Worm (Caenorhabditis elegans): Measurements from ENCODE around the gene H03G16.5.

- TF ChIP-seq ama-1 (optimal IDR thresholded peaks at IDR 0.05) (no peak), dmd-8 (GFP tag; IDR thresholded peaks at IDR 0.05) (no peak), attf-4 (tag; optimal IDR thresholded peaks at IDR 0.05) (no peak), skn-1 (tag; optimal IDR thresholded peaks at IDR 0.05) (no peak), nhr-10 (tag; optimal IDR thresholded peaks at IDR 0.05) (no peak), ZK337.2 (GFP tag; IDR thresholded peaks at IDR 0.05) (no peak), nhr-102 (tag; optimal IDR thresholded peaks at IDR 0.05) (no peak), arid-1 (GFP tag; conservative IDR thresholded peaks at IDR 0.05) (no peak), mep-1 (tag; optimal IDR thresholded peaks at IDR 0.05) (no peak), lin-15B (tag; optimal IDR thresholded peaks at IDR 0.05) (no peak), daf-16 (GFP tag; optimal IDR thresholded peaks at IDR 0.05) (no peak), daf-16 (tag; optimal IDR thresholded peaks at IDR 0.05) (no peak)
These were observed 21.6 kb upstream of the H03G16.5 start for ce11 chrX:15078276-15078675.
